Worm (Caenorhabditis elegans) whole organism, L1 larva: ENCODE data around the gene C27A2.7.
A peak's percentile ranks its signal among the peaks of the same experiment; 100 is the strongest.

Experiments
- aha-1 ChIP-seq: fragments of 150-350 bp; optimal IDR thresholded peaks from 2 replicates; lab custom pipeline; 2014; ENCODE audit warnings: missing biosample characterization, missing genetic modification characterization
- blmp-1 ChIP-seq: fragments of 150-350 bp; optimal IDR thresholded peaks from 2 replicates; lab custom pipeline; 2014; ENCODE audit warnings: missing biosample characterization, missing genetic modification characterization
- efl-3 ChIP-seq: fragments of 200-800 bp; sonication (Bioruptor generic); optimal IDR thresholded peaks from 2 replicates; lab custom pipeline; 2018; ENCODE audit warnings: mild to moderate bottlenecking, missing genetic modification characterization, missing compliant biosample characterization
- fkh-10 ChIP-seq: sonication (generic microtip); optimal IDR thresholded peaks from 2 replicates; lab custom pipeline; 2017; ENCODE audit warnings: missing biosample characterization, missing genetic modification reagents, missing genetic modification characterization
- fos-1 ChIP-seq: fragments of 150-350 bp; optimal IDR thresholded peaks from 2 replicates; lab custom pipeline; 2014; ENCODE audit warnings: missing biosample characterization, missing genetic modification characterization
- isw-1 ChIP-seq: fragments of 200-800 bp; sonication (Bioruptor generic); IDR thresholded peaks from 2 replicates; pipeline ENCODE4 v1.3.6; 2022; ENCODE audit warnings: missing genetic modification characterization, missing compliant biosample characterization
- lin-14 ChIP-seq: fragments of 200-800 bp; sonication (Bioruptor generic); optimal IDR thresholded peaks from 2 replicates; lab custom pipeline; 2018; ENCODE audit warnings: mild to moderate bottlenecking, missing genetic modification characterization, moderate library complexity, missing compliant biosample characterization
- lin-39 ChIP-seq: fragments of 150-350 bp; optimal IDR thresholded peaks from 2 replicates; lab custom pipeline; 2014; ENCODE audit warnings: missing biosample characterization, missing genetic modification reagents, missing genetic modification characterization
- mab-9 ChIP-seq: fragments of 200-800 bp; sonication (Bioruptor generic); IDR thresholded peaks from 2 replicates; pipeline ENCODE4 v1.3.6; 2022; ENCODE audit warnings: missing genetic modification reagents, missing genetic modification characterization, missing compliant biosample characterization
- mdl-1 ChIP-seq, 2 experiments: fragments of 150-350 bp; optimal IDR thresholded peaks; 2 replicates each; lab custom pipeline; 2014 to 2017; ENCODE audit warnings: missing biosample characterization in 2 of 2, missing genetic modification characterization in 2 of 2, inconsistent platforms in 1 of 2
- snpc-4 ChIP-seq: fragments of 150-350 bp; optimal IDR thresholded peaks from 2 replicates; lab custom pipeline; 2014; ENCODE audit warnings: missing biosample characterization, missing genetic modification characterization
- tbx-2 ChIP-seq: sonication (generic microtip); optimal IDR thresholded peaks from 2 replicates; lab custom pipeline; 2016; ENCODE audit warnings: missing genetic modification characterization, missing compliant biosample characterization
- unc-130 ChIP-seq: fragments of 150-350 bp; optimal IDR thresholded peaks from 2 replicates; lab custom pipeline; 2017; ENCODE audit warnings: missing biosample characterization, missing genetic modification characterization, inconsistent platforms

DNA sequence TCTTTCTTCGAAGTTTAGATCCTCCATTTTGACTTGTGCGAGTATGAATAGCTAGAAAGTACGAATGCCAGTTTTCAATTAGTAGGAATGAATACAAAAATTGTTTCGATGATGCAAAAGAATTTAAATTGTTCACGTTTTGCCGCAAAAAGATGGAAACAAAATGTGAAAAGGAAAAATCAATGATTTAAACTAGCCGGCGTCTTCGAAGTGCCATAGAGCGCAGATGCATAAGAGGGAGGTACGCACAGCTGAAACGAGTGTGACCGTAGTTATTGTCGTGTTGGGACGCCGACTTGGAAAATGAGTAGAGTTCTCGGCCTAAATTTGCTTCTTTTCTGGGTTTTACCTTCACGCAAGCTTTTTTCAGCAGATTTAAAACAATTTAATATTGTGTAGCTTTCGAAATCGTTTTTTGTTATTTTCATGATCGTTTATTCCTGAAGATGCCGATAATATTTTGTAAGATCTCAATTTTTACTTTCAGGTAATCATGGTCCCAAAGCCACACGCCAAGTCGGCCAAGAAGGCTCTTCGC, 16.0 kb downstream of the C27A2.7 start, which contains the start of the genes ify-1 and rpl-22:
- TF ChIP-seq mdl-1 (tag; optimal IDR thresholded peaks at IDR 0.05; lab: Kevin White, UChicago): peak in 1 of 2 experiments; percentile 90
- peak; percentile 53; the same call in 1 of the 2 replicates for TF ChIP-seq mab-9 (GFP tag; lab: Robert Waterston, UW)
- TF ChIP-seq fkh-10 (GFP tag; lab: Kevin White, UChicago): peak; percentile 87
- TF ChIP-seq aha-1 (tag; lab: Kevin White, UChicago): peak; percentile 36
- peak; percentile 92 for TF ChIP-seq lin-14 (GFP tag; lab: Kevin White, UChicago)
- peak; percentile 99 for TF ChIP-seq unc-130 (tag; lab: Kevin White, UChicago)
- peak; percentile 87 for TF ChIP-seq blmp-1 (tag; lab: Kevin White, UChicago)
- peak; percentile 86 for TF ChIP-seq fos-1 (tag; lab: Kevin White, UChicago)
- TF ChIP-seq tbx-2 (tag; lab: Kevin White, UChicago): peak; percentile 92
- TF ChIP-seq isw-1 (GFP tag; lab: Robert Waterston, UW): peak; percentile 93
- peak; percentile 82 for TF ChIP-seq lin-39 (tag; lab: Kevin White, UChicago)
- no peak for TF ChIP-seq efl-3 (GFP tag; lab: Kevin White, UChicago)
- TF ChIP-seq snpc-4 (tag; lab: Kevin White, UChicago): peak; percentile 93
